Fruit fly (Drosophila melanogaster) whole organism, pupa: ENCODE results near the gene CG43251.

Experiments used
- CG13204 ChIP-seq: fragments of 200-800 bp; sonication (Bioruptor generic); optimal IDR thresholded peaks from 2 replicates; lab custom pipeline; 2018; ENCODE audit warnings: missing biosample characterization, mild to moderate bottlenecking, missing genetic modification characterization, moderate library complexity
- CG14655 ChIP-seq: fragments of 200-800 bp; sonication (Bioruptor generic); optimal IDR thresholded peaks from 3 replicates; lab custom pipeline; 2017; ENCODE audit warnings: mild to moderate bottlenecking, missing biosample characterization, missing genetic modification reagents, missing genetic modification characterization
- CG32121 ChIP-seq: fragments of 200-800 bp; sonication (Bioruptor generic); IDR thresholded peaks from 2 replicates; pipeline ENCODE4 v1.3.6; 2022; ENCODE audit warnings: missing biosample characterization, missing genetic modification characterization
- CG8301 ChIP-seq: fragments of 200-800 bp; sonication (Bioruptor generic); optimal IDR thresholded peaks from 2 replicates; lab custom pipeline; 2018; ENCODE audit warnings: missing biosample characterization, mild to moderate bottlenecking, missing genetic modification characterization
- Snoo ChIP-seq: fragments of 200-800 bp; sonication (Bioruptor generic); optimal IDR thresholded peaks from 3 replicates; lab custom pipeline; 2017; ENCODE audit warnings: missing biosample characterization, mild to moderate bottlenecking, missing genetic modification characterization, inconsistent platforms
- fd96Ca ChIP-seq: fragments of 200-800 bp; sonication (Bioruptor generic); IDR thresholded peaks from 3 replicates; pipeline ENCODE4 v1.3.6; 2022; ENCODE audit warnings: missing biosample characterization, missing genetic modification characterization
- gl ChIP-seq: fragments of 200-800 bp; sonication (Bioruptor generic); optimal IDR thresholded peaks from 2 replicates; lab custom pipeline; 2018; ENCODE audit warnings: missing biosample characterization, mild to moderate bottlenecking, missing genetic modification characterization
- rn ChIP-seq: fragments of 200-800 bp; sonication (Bioruptor generic); IDR thresholded peaks from 2 replicates; pipeline ENCODE4 v1.3.6; 2022; ENCODE audit warnings: missing biosample characterization, missing genetic modification characterization

DNA sequence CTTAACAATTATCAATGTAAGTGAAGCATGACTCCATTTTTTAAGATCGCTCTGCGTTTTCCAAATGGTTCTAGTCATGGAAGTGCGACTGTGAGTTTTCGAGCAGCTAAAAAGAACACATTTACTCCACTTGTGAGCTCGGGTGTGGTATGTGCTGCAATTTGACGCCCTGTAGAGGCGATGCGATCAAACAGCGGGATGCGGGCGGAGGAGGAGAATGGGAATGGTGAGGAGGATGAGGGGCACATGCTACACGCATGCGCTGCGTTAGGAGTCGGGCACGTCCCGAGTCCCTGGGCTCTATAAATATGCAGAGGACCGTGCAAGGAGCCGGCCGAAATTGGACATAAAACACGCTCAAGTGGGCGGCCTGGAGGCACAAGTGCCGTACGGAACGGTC, 30.6 kb downstream of the CG43251 start:
- TF ChIP-seq gl (tag; lab: Kevin White, UChicago) (no peak), CG13204 (GFP tag; lab: Kevin White, UChicago) (no peak), fd96Ca (GFP tag; lab: Robert Waterston, UW) (no peak), CG8301 (tag; lab: Kevin White, UChicago) (no peak), CG14655 (GFP tag; lab: Kevin White, UChicago) (no peak), rn (GFP tag; lab: Robert Waterston, UW) (no peak), Snoo (tag; lab: Kevin White, UChicago) (no peak), CG32121 (GFP tag; lab: Robert Waterston, UW) (no peak)
